Worm (Caenorhabditis elegans): ENCODE measurements around the gene C33D3.3.

The C33D3.3 gene

DNA sequence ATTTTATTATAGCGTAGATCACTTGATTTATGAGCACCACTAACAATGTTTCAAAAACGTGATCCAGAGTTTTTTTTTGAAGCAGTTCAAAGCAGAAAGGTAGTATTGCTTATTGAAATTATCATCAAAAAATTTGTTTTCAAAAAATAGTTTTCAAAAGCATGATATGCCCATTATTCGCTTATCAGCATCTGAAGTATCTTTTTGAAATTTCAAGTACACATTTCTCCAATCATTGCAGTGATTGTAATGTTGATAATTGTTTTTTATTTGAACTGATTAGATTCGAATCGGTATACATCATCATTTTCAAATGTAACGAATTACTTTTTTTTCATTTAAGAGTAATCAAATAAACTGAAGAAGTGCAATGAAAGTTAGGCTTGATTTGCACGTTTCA, 44.4 kb upstream of the C33D3.3 start:
- TF ChIP-seq mel-28 (tag; optimal IDR thresholded peaks at IDR 0.05; ENCODE audit: borderline replicate concordance) = no peak
- TF ChIP-seq repo-1 (tag; optimal IDR thresholded peaks at IDR 0.05) = no peak
- no peak for TF ChIP-seq ets-4 (GFP tag; optimal IDR thresholded peaks at IDR 0.05)
- no peak for TF ChIP-seq gei-17 (GFP tag; optimal IDR thresholded peaks at IDR 0.05)
- no peak for TF ChIP-seq F10E7.11 (tag; optimal IDR thresholded peaks at IDR 0.05)
- no peak for TF ChIP-seq hrde-1 (tag; optimal IDR thresholded peaks at IDR 0.05; ENCODE audit: borderline replicate concordance)
- no peak for TF ChIP-seq athp-1 (tag; optimal IDR thresholded peaks at IDR 0.05)
- no peak for TF ChIP-seq nhr-27 (tag; optimal IDR thresholded peaks at IDR 0.05)
- no peak for TF ChIP-seq madf-8 (GFP tag; conservative IDR thresholded peaks at IDR 0.05)
- TF ChIP-seq nfya-1 (tag; optimal IDR thresholded peaks at IDR 0.05; ENCODE audit: borderline replicate concordance, insufficient read depth) = no peak

DNA sequence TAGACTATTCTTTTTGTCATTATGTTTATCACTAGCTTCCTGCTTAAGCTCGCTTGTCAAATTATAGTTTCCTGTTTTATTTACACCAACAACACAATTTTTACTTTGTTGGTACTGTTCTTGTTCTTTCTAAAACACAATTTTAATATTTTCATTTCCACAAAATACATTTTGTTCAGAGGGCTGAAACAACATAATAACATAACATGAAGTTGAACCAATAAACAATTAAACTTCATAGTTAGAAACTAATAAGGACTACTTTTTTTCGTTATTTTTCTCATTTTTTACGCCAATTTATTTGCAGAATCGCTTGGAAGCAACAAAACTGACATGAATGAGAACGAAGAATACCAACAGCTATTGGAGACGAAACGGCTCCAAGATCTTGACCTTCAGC, 41.3 kb upstream of the C33D3.3 start, which contains the start of gene C39B10.3:
TSS of gene C39B10.3 (plus strand) at position 301 of the 400 bp plus-strand sequence.
- TF ChIP-seq F57A8.1 (GFP tag; optimal IDR thresholded peaks at IDR 0.05) (no peak), ztf-6 (GFP tag; IDR thresholded peaks at IDR 0.05) (no peak), gei-17 (GFP tag; optimal IDR thresholded peaks at IDR 0.05) (no peak), F52B5.7 (tag; optimal IDR thresholded peaks at IDR 0.05) (no peak), fkh-3 (tag; optimal IDR thresholded peaks at IDR 0.05) (no peak), lin-40 (tag; optimal IDR thresholded peaks at IDR 0.05) (no peak), snpc-4 (GFP tag; optimal IDR thresholded peaks at IDR 0.05) (no peak), snpc-4 (tag; optimal IDR thresholded peaks at IDR 0.05) (no peak), snpc-1.3 (tag; optimal IDR thresholded peaks at IDR 0.05; ENCODE audit: insufficient read depth) (no peak), dox-1 (GFP tag; IDR thresholded peaks at IDR 0.05) (no peak), F49E8.2 (tag; optimal IDR thresholded peaks at IDR 0.05; ENCODE audit: insufficient read depth) (no peak), ekl-4 (GFP tag; IDR thresholded peaks at IDR 0.05) (no peak)

DNA sequence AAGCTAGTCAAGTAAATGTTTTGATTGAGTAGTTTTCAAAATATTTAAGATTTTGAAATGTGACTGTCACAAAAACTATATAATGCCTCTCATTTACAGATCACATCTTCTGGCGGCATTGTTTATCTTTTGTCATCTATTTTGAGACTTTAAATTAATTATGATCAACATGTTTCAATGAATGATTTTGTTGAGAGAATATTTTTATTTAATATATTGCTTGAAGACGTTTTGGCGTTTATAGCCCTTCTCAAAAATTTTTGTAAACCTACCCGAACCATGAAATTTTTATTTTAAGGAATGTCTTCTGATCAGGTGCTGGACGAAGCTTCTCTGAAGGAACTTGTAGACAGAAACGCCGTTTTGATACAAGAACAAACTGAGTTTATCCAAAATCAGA, 40.4 kb upstream of the C33D3.3 start, which contains the start of gene C39B10.4:
TSS of gene C39B10.4 (plus strand) at position 301 of the 400 bp plus-strand sequence.
- no peak for TF ChIP-seq zim-3 (tag; optimal IDR thresholded peaks at IDR 0.05)

- TF ChIP-seq somi-1 (GFP tag; optimal IDR thresholded peaks at IDR 0.05) (no peak), hmg-1.2 (GFP tag; IDR thresholded peaks at IDR 0.05) (no peak), efl-1 (GFP tag; optimal IDR thresholded peaks at IDR 0.05) (no peak), ceh-40 (GFP tag; IDR thresholded peaks at IDR 0.05) (no peak), snpc-1.3 (tag; optimal IDR thresholded peaks at IDR 0.05; ENCODE audit: insufficient read depth) (no peak), B0035.1 (tag; optimal IDR thresholded peaks at IDR 0.05) (no peak), sea-2 (GFP tag; IDR thresholded peaks at IDR 0.05) (no peak), ekl-4 (GFP tag; IDR thresholded peaks at IDR 0.05) (no peak), nhr-179 (tag; optimal IDR thresholded peaks at IDR 0.05) (no peak)
Measured at ce11 chrX:10446982-10447381, 38.2 kb upstream of the C33D3.3 start, which contains the start of gene C39B10.5. TSS of gene C39B10.5 (plus strand) at chrX:10447343.

ce11 chrX:10453960-10454359, 31.2 kb upstream of the C33D3.3 start, which contains the start of gene lgc-41:
TSS of gene lgc-41 (plus strand) at chrX:10454260.
- TF ChIP-seq let-526 (GFP tag; IDR thresholded peaks at IDR 0.05) = no peak

- TF ChIP-seq F33H1.4 (GFP tag; IDR thresholded peaks at IDR 0.05) (no peak), nfya-1 (tag; optimal IDR thresholded peaks at IDR 0.05; ENCODE audit: borderline replicate concordance, insufficient read depth) (no peak), D2030.7 (GFP tag; IDR thresholded peaks at IDR 0.05) (no peak), snpc-3.4 (tag; optimal IDR thresholded peaks at IDR 0.05) (no peak), pbrm-1 (GFP tag; IDR thresholded peaks at IDR 0.05) (no peak)
Measured at ce11 chrX:10462391-10462790, 22.8 kb upstream of the C33D3.3 start.

Measured in whole organism, young adult.